Worm (Caenorhabditis elegans): ENCODE data around the gene srt-15.

ce11 chrV:3088768-3089167 is 26.8 kb upstream of the srt-15 start, which contains the start of gene acs-21:
- no peak for TF ChIP-seq pha-2 (tag; optimal IDR thresholded peaks at IDR 0.05)
- no peak for TF ChIP-seq pqm-1 (tag; optimal IDR thresholded peaks at IDR 0.05)

All from whole organism, late embryonic.